Fruit fly (Drosophila melanogaster) whole organism, larva: ENCODE results near the gene hyx.

Experiments
- noc ChIP-seq: fragments of 200-800 bp; sonication (Bioruptor generic); optimal IDR thresholded peaks from 3 replicates; lab custom pipeline; 2019; ENCODE audit warnings: missing biosample characterization, mild to moderate bottlenecking, missing genetic modification characterization, moderate library complexity

The hyx gene

DNA sequence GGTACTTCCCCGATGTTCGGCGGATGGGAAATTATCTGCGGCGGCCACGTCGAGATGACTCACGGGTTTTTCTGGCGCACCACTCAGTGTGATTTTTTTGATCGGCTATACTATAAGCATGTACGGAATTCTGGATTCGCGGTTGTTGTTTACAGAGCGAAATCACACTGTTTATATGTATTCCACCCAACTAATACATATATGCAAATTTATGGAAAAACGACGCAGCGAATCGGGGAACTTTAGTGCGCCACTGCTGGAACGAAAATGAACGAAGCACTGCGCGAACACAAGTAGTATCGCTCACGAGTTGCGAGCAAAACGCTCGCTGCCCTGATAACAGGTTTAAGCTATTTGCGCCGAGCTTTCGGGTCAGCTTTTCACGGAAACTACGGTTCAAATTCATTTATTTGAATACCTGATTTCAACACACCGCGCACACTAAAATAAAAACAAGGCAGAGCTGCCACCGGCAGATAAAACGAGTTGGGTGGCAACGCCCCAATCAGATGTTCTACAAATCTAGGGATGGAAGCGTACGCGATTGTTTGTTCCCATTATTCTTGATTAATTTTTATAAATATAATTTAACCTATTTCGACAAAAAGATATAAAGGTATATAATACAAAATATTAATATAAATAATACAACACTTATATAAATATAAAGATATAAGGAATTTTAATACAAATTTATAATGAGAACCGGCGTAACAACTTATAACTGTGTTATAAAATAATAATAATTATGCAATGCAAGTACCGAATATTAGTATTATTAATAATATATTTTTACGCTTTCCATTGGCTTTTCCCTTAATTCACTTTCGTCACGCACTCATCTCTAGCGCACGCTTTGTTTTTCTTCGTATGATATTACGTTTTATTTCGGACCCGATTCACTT, 9.3 kb downstream of the hyx start, which contains the start of gene Rel:
TSS of gene Rel (minus strand) at position 417 of the 905 bp plus-strand sequence.
- TF ChIP-seq noc (tag; lab: Kevin White, UChicago), result peak; percentile 57

DNA sequence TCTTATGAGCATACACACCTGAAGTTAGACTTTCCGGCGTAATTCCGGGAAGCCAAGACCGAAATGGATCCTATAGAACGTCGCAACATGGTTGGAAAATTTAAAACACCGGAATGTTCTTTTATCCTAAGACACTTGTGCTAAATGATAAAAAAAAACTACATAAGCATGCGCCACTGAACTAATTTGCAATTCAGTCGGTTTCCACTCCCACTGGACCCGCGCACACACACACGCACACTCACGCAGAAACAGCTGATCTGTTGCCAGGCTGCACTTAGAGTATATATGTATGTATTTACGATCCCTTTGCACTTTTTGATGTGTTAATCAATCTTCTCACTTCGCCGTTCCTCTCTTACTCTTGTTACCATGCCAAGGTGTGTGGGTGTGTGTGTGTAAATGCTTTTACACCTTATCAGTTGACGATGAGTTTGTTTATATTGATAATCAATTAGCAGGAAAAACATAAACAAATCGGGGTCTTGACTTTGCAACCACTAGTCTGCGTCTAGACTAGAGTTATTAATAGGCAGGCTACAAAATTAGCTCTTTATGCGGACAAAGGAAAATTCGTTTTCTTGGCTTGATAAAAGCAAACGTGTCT, 10.0 kb downstream of the hyx start, which contains the start of gene Mst85C:
TSS of gene Mst85C (plus strand) at position 180 of the 607 bp plus-strand sequence.
- TF ChIP-seq noc (tag; lab: Kevin White, UChicago), result no peak

DNA sequence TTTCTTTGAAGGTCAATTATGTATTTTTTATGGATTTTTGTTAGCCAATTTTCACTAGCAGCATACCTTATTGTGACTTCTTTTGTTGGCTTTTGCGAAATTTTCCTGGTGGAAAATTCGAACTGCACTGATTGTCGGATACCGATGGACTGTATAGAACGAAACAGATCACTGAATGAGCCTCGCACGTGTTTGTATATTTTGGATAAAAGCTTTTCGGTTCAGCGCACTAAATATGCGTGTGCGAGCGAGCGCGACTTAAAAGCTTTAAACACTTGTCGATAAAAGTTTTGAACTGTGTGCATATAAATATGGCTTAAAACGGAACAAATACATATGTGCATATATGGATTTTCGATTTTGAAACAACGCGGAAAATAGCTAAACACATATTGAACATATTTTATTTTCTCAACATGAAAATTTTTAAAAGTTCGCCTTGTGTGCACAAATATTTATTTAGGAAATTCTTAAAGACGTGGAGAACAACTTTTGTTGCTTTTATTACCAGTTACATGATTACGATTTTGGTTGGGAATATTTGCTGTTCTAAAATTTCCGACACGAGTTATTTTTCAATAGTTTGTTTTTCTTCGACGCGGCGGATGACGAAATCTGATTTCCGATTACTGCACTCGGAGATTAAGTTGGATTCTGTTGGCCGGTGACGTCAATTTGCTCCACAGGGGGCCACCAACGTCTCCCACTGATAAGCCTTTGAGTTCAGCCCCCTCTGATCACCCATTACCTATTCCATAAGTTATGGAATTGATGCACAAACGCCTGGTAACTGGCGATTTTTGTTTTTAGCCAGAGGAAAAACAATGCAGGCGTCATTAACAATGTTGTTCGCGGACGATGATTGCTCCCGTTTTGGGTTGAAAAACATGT, 10.8 kb downstream of the hyx start:
- no peak for TF ChIP-seq noc (tag; lab: Kevin White, UChicago)

DNA sequence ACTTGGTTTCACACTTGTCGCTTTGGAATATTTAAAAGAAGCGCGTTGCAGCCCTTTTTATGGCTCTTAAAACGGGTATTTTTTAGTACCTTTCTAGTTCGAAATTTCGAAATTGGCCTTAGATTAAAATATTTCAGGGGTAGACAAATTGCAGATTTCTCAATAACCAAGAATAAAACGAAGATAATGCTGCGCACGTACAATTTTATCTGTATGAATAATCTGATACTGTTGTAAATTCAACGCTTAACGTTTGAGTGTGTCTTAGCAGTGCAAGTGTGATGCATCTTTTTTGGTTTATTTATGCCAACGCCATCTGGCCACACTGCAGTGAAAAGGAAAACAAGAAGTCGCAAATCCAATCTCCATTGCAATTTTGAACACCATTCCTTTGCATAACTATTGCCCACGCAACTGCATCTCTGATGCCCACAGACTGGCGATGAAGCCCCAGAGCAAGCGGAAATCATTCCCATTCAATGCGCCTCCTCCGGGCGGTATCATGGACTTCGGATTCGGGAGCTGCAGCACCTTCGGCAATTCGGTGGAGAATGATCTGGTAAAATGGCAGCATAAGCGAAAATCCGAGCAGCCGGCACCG, 12.1 kb downstream of the hyx start, which contains the start of gene Nmdmc:
TSS of gene Nmdmc (minus strand) at position 37 of the 601 bp plus-strand sequence.
- TF ChIP-seq noc (tag; lab: Kevin White, UChicago), result no peak

DNA sequence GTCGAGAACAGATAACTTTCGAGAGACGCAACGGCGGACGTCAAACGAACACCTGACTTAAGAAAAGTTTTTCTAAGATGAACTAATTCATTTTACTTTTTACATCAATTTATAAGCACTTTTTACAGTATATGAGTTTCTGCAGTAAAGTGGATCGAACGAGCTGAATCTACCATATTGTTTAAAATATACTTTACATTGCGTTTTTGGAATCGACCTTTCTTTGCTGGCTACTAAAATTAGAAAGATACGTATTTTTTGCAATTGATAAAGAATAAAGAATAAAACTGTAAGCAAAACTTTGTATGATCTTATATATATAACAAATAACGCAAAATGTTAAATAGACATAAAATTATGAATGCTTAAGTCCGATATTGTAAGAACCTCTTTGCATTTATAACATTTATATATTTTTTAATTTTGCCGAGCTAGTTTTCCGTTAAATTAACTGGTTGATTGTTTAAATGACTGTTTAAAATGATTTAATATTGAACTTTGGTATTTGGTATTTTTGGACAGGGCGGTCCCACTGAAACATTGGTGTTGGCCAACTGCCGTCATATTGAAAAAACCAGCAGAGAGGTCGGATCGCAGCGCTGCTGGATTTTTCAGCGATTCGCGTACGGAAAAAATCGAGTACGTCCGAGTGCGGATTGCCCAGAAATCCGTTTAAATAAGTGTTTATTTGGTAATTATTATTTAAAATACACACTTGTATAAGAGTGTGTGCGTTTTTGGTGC, 13.5 kb downstream of the hyx start, which contains the start of gene Kdm2:
TSS of gene Kdm2 (plus strand) at position 559 of the 744 bp plus-strand sequence.
- TF ChIP-seq noc (tag; lab: Kevin White, UChicago), result no peak

DNA sequence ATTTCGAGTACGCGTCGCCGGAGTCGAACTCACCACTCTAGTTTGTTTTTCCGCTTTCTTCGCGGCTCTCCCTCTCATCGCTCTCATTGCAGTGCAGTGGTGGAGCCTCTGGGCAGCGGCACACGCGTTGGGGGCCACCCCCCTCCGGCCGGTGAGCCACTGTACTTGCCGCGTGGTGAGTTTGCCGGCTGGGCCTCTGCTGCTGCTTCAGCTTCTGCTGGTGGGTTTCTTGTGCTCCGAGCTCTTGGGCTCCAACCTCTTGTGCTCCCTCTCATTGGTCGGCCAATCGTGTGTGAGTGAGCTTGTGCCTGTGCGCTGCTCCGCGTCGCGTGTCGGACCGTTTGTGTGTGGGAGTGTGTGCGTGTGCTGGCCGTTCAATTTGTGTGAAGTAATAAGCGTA, 14.5 kb downstream of the hyx start:
- TF ChIP-seq noc (tag; lab: Kevin White, UChicago), result peak; percentile 47

DNA sequence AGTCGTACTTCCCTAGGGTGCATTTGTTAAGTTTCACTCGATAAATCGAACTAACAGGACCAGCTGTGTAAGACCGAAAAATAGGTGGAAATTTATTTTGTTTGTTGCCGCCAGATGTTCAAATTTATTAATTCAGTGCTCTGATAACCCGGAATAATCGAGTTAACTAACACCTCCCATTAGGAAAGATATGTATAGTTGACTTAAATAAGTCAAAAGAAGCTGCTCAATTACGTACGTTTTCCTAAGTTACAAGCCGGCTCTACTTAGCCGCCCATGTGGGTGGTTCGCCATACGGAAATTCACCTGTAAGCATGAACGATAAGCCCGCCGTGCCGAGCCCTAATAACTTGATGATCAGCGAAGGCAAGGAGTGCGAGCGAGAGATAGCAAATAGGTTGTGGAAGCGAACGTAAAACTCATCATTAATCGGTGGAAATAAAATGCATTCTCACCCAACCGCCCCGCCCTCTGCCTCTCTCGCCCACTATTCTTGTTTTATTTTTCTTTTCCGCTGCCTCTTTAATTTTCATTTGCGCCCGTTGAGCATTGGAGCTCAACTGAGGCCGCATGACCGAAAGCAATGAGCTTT, 15.4 kb downstream of the hyx start:
- TF ChIP-seq noc (tag; lab: Kevin White, UChicago), result peak; percentile 83

DNA sequence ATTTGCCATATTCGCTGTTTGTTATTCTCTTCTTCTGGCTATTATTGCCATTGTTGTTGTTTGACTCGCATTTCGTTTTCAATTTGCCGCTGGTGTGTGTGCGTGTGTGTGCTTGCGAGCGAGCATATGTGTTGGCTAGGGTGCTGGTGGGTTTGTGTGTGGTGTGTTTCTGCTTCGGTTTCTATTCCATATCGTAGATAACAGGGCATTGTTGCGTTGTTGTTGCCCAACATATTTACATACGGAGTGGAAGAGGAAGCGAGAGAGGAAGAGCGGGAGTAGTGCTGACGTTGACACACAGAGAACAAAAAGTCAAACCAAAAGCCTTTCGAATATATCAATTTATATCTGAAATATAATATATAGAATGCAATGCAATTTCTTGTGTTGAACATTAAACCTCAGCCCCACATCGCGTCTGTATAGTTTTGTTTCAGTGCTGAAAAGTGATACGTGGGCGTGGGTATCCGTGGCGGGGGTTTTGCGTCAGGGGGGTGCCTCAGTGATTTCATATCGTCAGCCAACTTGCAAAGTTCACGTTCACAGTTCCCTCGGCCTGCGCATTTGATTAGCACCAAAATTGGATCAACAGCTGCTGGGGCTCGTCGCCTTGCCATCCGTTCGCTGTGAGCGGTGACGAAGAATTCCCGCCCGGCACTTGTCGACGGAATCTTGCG, 16.0 kb downstream of the hyx start:
- TF ChIP-seq noc (tag; lab: Kevin White, UChicago), result no peak

DNA sequence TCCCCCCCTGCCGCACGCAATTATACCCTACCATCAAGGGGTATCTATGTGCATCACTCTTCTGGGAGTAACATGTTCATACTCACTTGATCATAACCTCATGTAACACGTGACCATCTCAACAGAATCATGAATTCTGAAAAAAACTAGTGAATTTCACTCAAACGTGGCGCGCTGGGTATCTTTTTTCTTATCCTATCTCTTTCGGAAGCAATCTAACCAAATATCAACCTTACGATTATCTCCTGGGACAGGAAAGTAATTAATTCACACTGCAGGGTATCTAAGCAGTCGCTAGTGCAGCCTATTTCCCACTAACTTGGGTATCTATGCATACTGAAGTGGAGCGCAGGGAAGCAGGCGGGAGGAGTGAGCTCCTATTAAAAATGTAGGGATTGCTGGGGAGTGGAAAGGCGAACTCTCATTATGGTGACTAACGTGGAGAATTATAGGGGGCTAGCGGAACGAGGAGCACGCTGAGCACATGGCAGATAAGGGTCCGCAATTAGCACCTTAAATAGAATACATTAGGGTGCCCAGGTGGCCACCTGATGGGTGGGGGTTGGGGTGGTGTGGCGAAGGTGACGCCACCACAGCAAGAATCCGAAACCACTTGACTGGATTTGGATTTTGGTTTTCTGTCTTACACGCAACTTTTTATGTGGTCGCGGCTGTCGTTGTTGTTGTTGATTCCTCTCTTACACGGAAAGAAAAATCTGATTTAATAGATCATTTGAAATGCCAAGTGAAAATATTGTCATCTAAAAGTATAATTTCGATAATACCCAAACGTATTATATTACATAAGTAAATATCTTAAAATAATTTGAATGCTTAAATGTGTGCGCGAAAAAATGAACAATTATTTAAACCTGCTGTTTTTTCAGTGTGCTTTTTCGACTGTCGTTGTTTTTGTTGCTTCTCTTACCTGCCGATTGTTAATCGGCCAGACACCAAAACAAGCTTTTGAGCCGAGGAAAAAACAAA, 16.9 kb downstream of the hyx start:
- TF ChIP-seq noc (tag; lab: Kevin White, UChicago), result peak; percentile 95

DNA sequence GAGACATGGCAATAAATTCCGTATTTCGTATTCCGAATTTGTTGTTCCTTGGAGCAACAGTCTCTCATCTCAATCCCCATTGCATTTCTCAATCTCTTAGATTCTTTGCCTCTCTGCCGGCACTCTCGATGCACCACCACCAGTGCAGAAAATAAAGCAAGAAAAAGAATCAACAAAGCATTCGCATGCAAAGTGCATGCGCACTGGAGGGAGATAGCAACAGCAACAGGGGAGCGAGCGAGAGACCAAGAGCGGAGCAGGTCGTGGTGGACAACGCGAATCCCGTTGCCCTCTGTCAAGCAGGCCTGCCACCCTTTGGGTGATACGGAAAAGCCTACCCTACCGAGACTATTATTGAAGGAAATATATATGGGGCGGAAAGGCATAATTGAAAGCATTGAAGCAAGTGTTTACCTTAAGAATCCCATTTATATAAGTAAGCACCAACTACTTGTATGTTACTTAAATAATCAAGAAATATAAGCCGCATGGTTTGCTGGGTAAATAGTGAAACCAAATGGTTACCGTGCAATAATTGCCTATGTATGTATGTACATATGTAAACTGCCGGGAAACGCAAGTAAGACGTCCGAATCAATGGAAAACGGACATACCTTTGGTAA, 18.0 kb downstream of the hyx start:
- no peak for TF ChIP-seq noc (tag; lab: Kevin White, UChicago)

DNA sequence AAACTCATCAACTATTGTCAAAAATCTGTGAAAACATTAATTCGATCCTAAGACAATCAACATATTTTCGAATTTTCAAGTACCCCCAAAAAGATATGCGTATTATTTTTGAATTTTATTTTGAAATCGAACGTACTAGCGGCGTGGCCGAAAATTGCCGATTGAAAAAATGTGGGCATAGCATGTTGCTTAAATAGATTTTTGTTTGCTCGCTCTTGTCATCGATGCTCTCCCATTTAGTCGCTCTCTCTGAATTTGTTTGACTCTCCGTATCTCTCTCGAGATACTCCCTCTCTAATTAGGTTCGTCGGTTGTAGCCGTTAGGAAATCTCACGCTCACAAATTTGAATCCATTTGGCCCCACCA, 18.5 kb downstream of the hyx start:
- no peak for TF ChIP-seq noc (tag; lab: Kevin White, UChicago)
